Fruit fly (Drosophila melanogaster): Measurements from ENCODE around the gene CG5984.
A peak's percentile ranks its signal among the peaks of the same experiment; 100 is the strongest.

The CG5984 gene

DNA sequence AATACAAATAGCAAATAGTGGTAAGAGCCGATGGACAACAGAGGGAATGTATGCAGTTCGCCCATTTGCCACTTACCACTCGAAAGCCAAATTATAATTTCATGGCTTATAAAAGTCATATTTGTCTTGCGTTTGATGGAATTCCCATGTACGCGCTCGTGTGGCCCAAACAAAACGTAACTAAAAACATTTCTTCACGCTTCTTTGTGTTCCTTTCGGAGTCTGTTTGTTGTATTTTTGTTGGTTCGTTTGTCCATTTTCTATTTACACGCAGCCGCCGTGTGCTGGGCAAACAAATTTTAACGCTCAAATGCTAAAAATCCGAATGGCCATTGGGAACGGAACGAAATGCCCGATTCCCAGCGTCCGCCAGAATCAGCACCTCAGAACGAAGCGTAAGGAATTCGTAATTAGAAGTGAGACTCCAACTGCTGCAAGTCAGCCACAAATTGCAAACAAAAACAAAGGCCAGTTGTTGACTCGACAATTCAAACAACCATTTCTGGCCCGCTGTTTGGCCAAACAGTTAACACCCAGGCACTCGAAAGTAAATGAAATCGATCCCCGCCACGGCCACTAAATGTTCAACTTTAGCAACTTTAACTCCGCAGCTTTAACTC, 39.0 kb downstream of the CG5984 start (continued):
- TF ChIP-seq NfI (GFP tag; optimal IDR thresholded peaks at IDR 0.05), result no peak
- TF ChIP-seq hbn (GFP tag; IDR thresholded peaks at IDR 0.05; ENCODE audit: partially characterized antibody), result no peak
- no peak for TF ChIP-seq ind (GFP tag; optimal IDR thresholded peaks at IDR 0.05)
- peak; percentile 46 for TF ChIP-seq MTF-1 (GFP tag; optimal IDR thresholded peaks at IDR 0.05; ENCODE audit: borderline replicate concordance)
- no peak for TF ChIP-seq row (GFP tag; IDR thresholded peaks at IDR 0.05)
- TF ChIP-seq Antp (GFP tag; optimal IDR thresholded peaks at IDR 0.05), result peak; percentile 1
- TF ChIP-seq unpg (GFP tag; optimal IDR thresholded peaks at IDR 0.05), result peak; percentile 4
- peak; percentile 63; the same call in 1 of the 2 replicates for TF ChIP-seq sim (GFP tag; IDR thresholded peaks at IDR 0.05)
- TF ChIP-seq CG33213 (GFP tag; optimal IDR thresholded peaks at IDR 0.05), result peak; percentile 57
- no peak for TF ChIP-seq vnd (GFP tag; IDR thresholded peaks at IDR 0.05; ENCODE audit: partially characterized antibody)
- TF ChIP-seq rib (GFP tag; IDR thresholded peaks at IDR 0.05), result no peak
- no peak for TF ChIP-seq D19B (GFP tag; optimal IDR thresholded peaks at IDR 0.05)
- TF ChIP-seq CG4707 (GFP tag; optimal IDR thresholded peaks at IDR 0.05), result peak; percentile 8
- TF ChIP-seq br (optimal IDR thresholded peaks at IDR 0.05), result no peak
- TF ChIP-seq z (GFP tag; IDR thresholded peaks at IDR 0.05), result no peak
- TF ChIP-seq Blimp-1 (GFP tag; optimal IDR thresholded peaks at IDR 0.05), result peak; percentile 46
- peak; percentile 43 for TF ChIP-seq zen (tag; optimal IDR thresholded peaks at IDR 0.05)
- TF ChIP-seq CG8281 (tag; optimal IDR thresholded peaks at IDR 0.05), result peak; percentile 22
- TF ChIP-seq Doc2 (GFP tag; IDR thresholded peaks at IDR 0.05), result no peak
- peak; percentile 40 for TF ChIP-seq nerfin-1 (tag; optimal IDR thresholded peaks at IDR 0.05)
- TF ChIP-seq zfh2 (GFP tag; optimal IDR thresholded peaks at IDR 0.05), result no peak
- TF ChIP-seq Dp (GFP tag; optimal IDR thresholded peaks at IDR 0.05), result no peak
- TF ChIP-seq CG2120 (GFP tag; optimal IDR thresholded peaks at IDR 0.05), result no peak
- TF ChIP-seq dpn (GFP tag; optimal IDR thresholded peaks at IDR 0.05), result peak in 1 of 2 experiments; percentile 9
- TF ChIP-seq Drgx (GFP tag; IDR thresholded peaks at IDR 0.05), result no peak
- TF ChIP-seq CG9876 (GFP tag; optimal IDR thresholded peaks at IDR 0.05), result peak; percentile 58
- TF ChIP-seq Dfd (GFP tag; optimal IDR thresholded peaks at IDR 0.05), result no peak
- peak; percentile 42 for TF ChIP-seq CG8359 (GFP tag; optimal IDR thresholded peaks at IDR 0.05; ENCODE audit: borderline replicate concordance)
- TF ChIP-seq Fer3 (tag; optimal IDR thresholded peaks at IDR 0.05), result peak; percentile 3
- TF ChIP-seq unc-4 (GFP tag; IDR thresholded peaks at IDR 0.05; ENCODE audit: partially characterized antibody), result no peak
- TF ChIP-seq CG1233 (GFP tag; optimal IDR thresholded peaks at IDR 0.05), result peak; percentile 60
- no peak for TF ChIP-seq zen2 (GFP tag; IDR thresholded peaks at IDR 0.05; ENCODE audit: partially characterized antibody)
- peak; percentile 25; the same call in 1 of the 2 replicates for TF ChIP-seq Ada2b (GFP tag; IDR thresholded peaks at IDR 0.05)
- no peak for TF ChIP-seq fru (optimal IDR thresholded peaks at IDR 0.05)
- TF ChIP-seq nerfin-2 (GFP tag; IDR thresholded peaks at IDR 0.05; ENCODE audit: partially characterized antibody), result no peak
- peak; percentile 23 for TF ChIP-seq CG7556 (GFP tag; optimal IDR thresholded peaks at IDR 0.05)
- TF ChIP-seq CG13424 (tag; optimal IDR thresholded peaks at IDR 0.05), result peak; percentile 22
- TF ChIP-seq CG18011 (GFP tag; optimal IDR thresholded peaks at IDR 0.05), result no peak
- TF ChIP-seq da (GFP tag; optimal IDR thresholded peaks at IDR 0.05), result no peak
- peak; percentile 70; the same call in 1 of the 3 replicates for TF ChIP-seq gce (GFP tag; IDR thresholded peaks at IDR 0.05)
- TF ChIP-seq CG17359 (tag; optimal IDR thresholded peaks at IDR 0.05), result peak; percentile 60
- no peak for TF ChIP-seq Ravus (GFP tag; IDR thresholded peaks at IDR 0.05)
- TF ChIP-seq CG14710 (tag; optimal IDR thresholded peaks at IDR 0.05), result peak; percentile 18
- TF ChIP-seq Mes4 (GFP tag; optimal IDR thresholded peaks at IDR 0.05), result peak; percentile 37
- TF ChIP-seq lbe (GFP tag; optimal IDR thresholded peaks at IDR 0.05), result no peak
- peak; percentile 44 for TF ChIP-seq Lhr (GFP tag; optimal IDR thresholded peaks at IDR 0.05)
- TF ChIP-seq odd (GFP tag; optimal IDR thresholded peaks at IDR 0.05), result peak; percentile 57
- no peak for TF ChIP-seq HLH4C (GFP tag; IDR thresholded peaks at IDR 0.05; ENCODE audit: partially characterized antibody)
- no peak for TF ChIP-seq CG17186 (GFP tag; optimal IDR thresholded peaks at IDR 0.05)
